Fruit fly (Drosophila melanogaster): ENCODE results near the gene CG10357.

dm6 chr3L:3569109-3569508 is 46.1 kb upstream of the CG10357 start:
- no peak for TF ChIP-seq CG10654 (GFP tag; optimal IDR thresholded peaks at IDR 0.05)
- TF ChIP-seq HLH4C (GFP tag; IDR thresholded peaks at IDR 0.05; ENCODE audit: partially characterized antibody) = no peak
- no peak for TF ChIP-seq Rx (GFP tag; IDR thresholded peaks at IDR 0.05)
- TF ChIP-seq CG15269 (tag; optimal IDR thresholded peaks at IDR 0.05) = no peak
- no peak for TF ChIP-seq CG9609 (GFP tag; optimal IDR thresholded peaks at IDR 0.05)
- TF ChIP-seq trem (tag; optimal IDR thresholded peaks at IDR 0.05) = no peak
- no peak for TF ChIP-seq kay (GFP tag; optimal IDR thresholded peaks at IDR 0.05)

Measured in whole organism, embryonic.